Worm (Caenorhabditis elegans): ENCODE measurements around the gene ZK938.12.

- TF ChIP-seq ztf-11 (tag; optimal IDR thresholded peaks at IDR 0.05), result no peak
- TF ChIP-seq nhr-28 (tag; optimal IDR thresholded peaks at IDR 0.05), result no peak
- no peak for TF ChIP-seq ceh-39 (tag; optimal IDR thresholded peaks at IDR 0.05)
- TF ChIP-seq unc-39 (tag; optimal IDR thresholded peaks at IDR 0.05), result no peak
- TF ChIP-seq nhr-76 (tag; optimal IDR thresholded peaks at IDR 0.05), result no peak
- TF ChIP-seq nhr-237 (tag; optimal IDR thresholded peaks at IDR 0.05), result no peak
These were observed 4.8 kb downstream of the ZK938.12 start for ce11 chrII:9835958-9836357.

Data from whole organism, mixed stage, embryonic.